Worm (Caenorhabditis elegans) whole organism, L3 larva: ENCODE measurements around the gene glb-15.
A peak's percentile ranks its signal among the peaks of the same experiment; 100 is the strongest.

Experiments used
- R02D3.7 ChIP-seq: fragments of 150-350 bp; optimal IDR thresholded peaks from 2 replicates; lab custom pipeline; 2014; ENCODE audit warnings: missing biosample characterization, missing genetic modification characterization
- ama-1 ChIP-seq: fragments of 150-350 bp; optimal IDR thresholded peaks from 2 replicates; lab custom pipeline; 2018
- ceh-28 ChIP-seq: fragments of 150-350 bp; optimal IDR thresholded peaks from 2 replicates; lab custom pipeline; 2014; ENCODE audit warnings: missing biosample characterization, missing genetic modification reagents, missing genetic modification characterization
- daf-12 ChIP-seq: fragments of 150-350 bp; optimal IDR thresholded peaks from 2 replicates; lab custom pipeline; 2014; ENCODE audit warnings: missing biosample characterization, missing genetic modification reagents, missing genetic modification characterization
- egl-27 ChIP-seq: sonication (generic microtip); optimal IDR thresholded peaks from 4 replicates; lab custom pipeline; 2017; ENCODE audit warnings: missing biosample characterization, missing genetic modification reagents, missing genetic modification characterization
- egl-5 ChIP-seq: fragments of 150-350 bp; optimal IDR thresholded peaks from 2 replicates; lab custom pipeline; 2017; ENCODE audit warnings: missing biosample characterization, missing genetic modification reagents, missing genetic modification characterization, inconsistent platforms
- elt-1 ChIP-seq: fragments of 150-350 bp; optimal IDR thresholded peaks from 2 replicates; lab custom pipeline; 2014; ENCODE audit warnings: missing biosample characterization, missing genetic modification characterization
- elt-2 ChIP-seq: sonication (generic microtip); optimal IDR thresholded peaks from 2 replicates; lab custom pipeline; 2016; ENCODE audit warnings: missing genetic modification reagents, mild to moderate bottlenecking, missing genetic modification characterization, missing compliant biosample characterization
- elt-3 ChIP-seq, 3 experiments: fragments of 150-350 bp in 1 of 3; sonication (generic microtip) in 2 of 3; optimal IDR thresholded peaks; 2 replicates in 2 of 3; 4 replicates in 1 of 3; lab custom pipeline; 2014 to 2017; ENCODE audit warnings: missing biosample characterization in 3 of 3, missing genetic modification characterization in 3 of 3
- eor-1 ChIP-seq, 2 experiments: fragments of 150-350 bp; optimal IDR thresholded peaks; 2 replicates each; lab custom pipeline; 2014 to 2018; ENCODE audit warnings: missing biosample characterization in 2 of 2, missing genetic modification characterization in 2 of 2
- lin-15B ChIP-seq: fragments of 150-350 bp; optimal IDR thresholded peaks from 2 replicates; lab custom pipeline; 2014; ENCODE audit warnings: missing biosample characterization, missing genetic modification characterization
- lin-39 ChIP-seq: fragments of 150-350 bp; optimal IDR thresholded peaks from 2 replicates; lab custom pipeline; 2018; ENCODE audit warnings: missing biosample characterization, missing genetic modification reagents, missing genetic modification characterization
- mdl-1 ChIP-seq: fragments of 150-350 bp; optimal IDR thresholded peaks from 2 replicates; lab custom pipeline; 2014; ENCODE audit warnings: missing biosample characterization, missing genetic modification characterization
- mml-1 ChIP-seq: fragments of 150-350 bp; sonication (generic microtip); optimal IDR thresholded peaks from 3 replicates; lab custom pipeline; 2014; ENCODE audit warnings: missing biosample characterization, missing genetic modification characterization
- nfya-1 ChIP-seq: sonication (generic microtip); optimal IDR thresholded peaks from 2 replicates; lab custom pipeline; 2017; ENCODE audit warnings: missing genetic modification characterization, mild to moderate bottlenecking, missing compliant biosample characterization, antibody characterized with exemption, moderate library complexity; ENCODE audit not compliant: insufficient read depth
- nhr-11 ChIP-seq: fragments of 150-350 bp; optimal IDR thresholded peaks from 2 replicates; lab custom pipeline; 2014; ENCODE audit warnings: missing biosample characterization, missing genetic modification characterization
- nhr-12 ChIP-seq: fragments of 150-350 bp; optimal IDR thresholded peaks from 2 replicates; lab custom pipeline; 2014; ENCODE audit warnings: missing biosample characterization, missing genetic modification characterization
- nhr-23 ChIP-seq: fragments of 150-350 bp; optimal IDR thresholded peaks from 2 replicates; lab custom pipeline; 2014; ENCODE audit warnings: missing biosample characterization, missing genetic modification reagents, missing genetic modification characterization
- nhr-237 ChIP-seq: fragments of 150-350 bp; optimal IDR thresholded peaks from 2 replicates; lab custom pipeline; 2014; ENCODE audit warnings: missing biosample characterization, missing genetic modification characterization
- nhr-25 ChIP-seq: sonication (generic microtip); optimal IDR thresholded peaks from 2 replicates; lab custom pipeline; 2017; ENCODE audit warnings: missing biosample characterization, missing genetic modification characterization
- nhr-43 ChIP-seq: sonication (generic microtip); optimal IDR thresholded peaks from 2 replicates; lab custom pipeline; 2016; ENCODE audit warnings: mild to moderate bottlenecking, missing genetic modification characterization, missing compliant biosample characterization; ENCODE audit not compliant: poor library complexity, severe bottlenecking
- nhr-76 ChIP-seq: fragments of 150-350 bp; sonication (generic microtip); optimal IDR thresholded peaks from 5 replicates; lab custom pipeline; 2014; ENCODE audit warnings: missing biosample characterization, missing genetic modification characterization
- pha-4 ChIP-seq: fragments of 150-350 bp; optimal IDR thresholded peaks from 2 replicates; lab custom pipeline; 2014; ENCODE audit warnings: missing biosample characterization, missing genetic modification reagents, missing genetic modification characterization
- pqm-1 ChIP-seq: fragments of 150-350 bp; optimal IDR thresholded peaks from 2 replicates; lab custom pipeline; 2017; ENCODE audit warnings: missing biosample characterization, missing genetic modification characterization, inconsistent platforms
- skn-1 ChIP-seq: fragments of 150-350 bp; optimal IDR thresholded peaks from 2 replicates; lab custom pipeline; 2014; ENCODE audit warnings: missing biosample characterization, missing genetic modification characterization
- snpc-4 ChIP-seq: fragments of 150-350 bp; optimal IDR thresholded peaks from 2 replicates; lab custom pipeline; 2014; ENCODE audit warnings: missing biosample characterization, missing genetic modification characterization
- tbx-2 ChIP-seq: sonication (generic microtip); optimal IDR thresholded peaks from 2 replicates; lab custom pipeline; 2016; ENCODE audit warnings: mild to moderate bottlenecking, missing genetic modification characterization, missing compliant biosample characterization

glb-15 gene

DNA sequence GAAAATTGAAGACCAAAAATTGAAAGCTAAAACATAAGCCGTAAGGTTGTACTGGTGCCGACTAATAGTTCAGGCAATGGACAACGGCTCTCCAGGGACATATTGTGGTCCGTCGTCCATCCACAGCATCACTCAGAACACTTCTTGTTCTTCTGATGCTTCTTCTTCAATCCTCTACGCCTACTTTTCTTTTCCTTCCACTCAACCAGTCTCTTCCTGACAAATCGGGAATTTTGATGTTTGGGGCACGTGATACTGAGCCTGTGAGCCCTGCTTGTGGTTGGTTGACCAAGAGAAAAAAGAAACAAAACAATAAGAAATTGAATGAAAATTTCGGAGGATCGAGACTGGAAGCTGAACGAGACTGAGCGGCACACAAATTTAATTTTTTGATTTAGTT lies 3.2 kb upstream of the glb-15 start:
- no peak for TF ChIP-seq daf-12 (tag; lab: Kevin White, UChicago)
- no peak for TF ChIP-seq nhr-43 (tag; lab: Kevin White, UChicago)
- TF ChIP-seq mml-1 (tag; lab: Kevin White, UChicago), result no peak
- no peak for TF ChIP-seq R02D3.7 (tag; lab: Kevin White, UChicago)
- TF ChIP-seq lin-39 (tag; lab: Kevin White, UChicago), result peak; percentile 25
- TF ChIP-seq skn-1 (tag; lab: Kevin White, UChicago), result no peak
- no peak for TF ChIP-seq ceh-28 (tag; lab: Kevin White, UChicago)
- TF ChIP-seq, all 47 proteins: peak for 1

DNA sequence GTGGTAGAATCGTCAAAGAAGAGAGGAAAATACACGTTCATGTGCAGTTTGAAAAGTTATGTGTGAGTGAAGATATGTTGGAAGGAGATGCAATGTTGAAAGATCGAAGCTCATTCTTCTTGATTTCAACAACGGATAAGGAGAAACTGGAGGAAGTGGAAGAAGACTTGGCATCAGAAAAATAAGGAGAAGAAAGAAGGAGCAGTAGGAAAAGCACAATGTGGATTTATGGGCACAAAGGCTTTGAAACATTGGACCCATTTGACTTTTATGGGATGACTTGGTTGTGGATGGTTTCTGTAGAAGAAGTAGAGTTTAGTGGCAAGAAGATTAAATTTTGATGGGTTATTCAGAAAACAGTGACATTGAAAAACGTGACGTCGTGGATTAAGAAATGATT lies 2.0 kb upstream of the glb-15 start:
- TF ChIP-seq eor-1 (tag; optimal IDR thresholded peaks at IDR 0.05; lab: Kevin White, UChicago) (no peak), egl-27 (no peak), egl-5 (peak; percentile 65), nhr-11 (tag; lab: Kevin White, UChicago) (no peak), tbx-2 (tag; lab: Kevin White, UChicago) (no peak), elt-1 (tag; lab: Kevin White, UChicago) (peak; percentile 14), lin-15B (tag; lab: Kevin White, UChicago) (no peak)

DNA sequence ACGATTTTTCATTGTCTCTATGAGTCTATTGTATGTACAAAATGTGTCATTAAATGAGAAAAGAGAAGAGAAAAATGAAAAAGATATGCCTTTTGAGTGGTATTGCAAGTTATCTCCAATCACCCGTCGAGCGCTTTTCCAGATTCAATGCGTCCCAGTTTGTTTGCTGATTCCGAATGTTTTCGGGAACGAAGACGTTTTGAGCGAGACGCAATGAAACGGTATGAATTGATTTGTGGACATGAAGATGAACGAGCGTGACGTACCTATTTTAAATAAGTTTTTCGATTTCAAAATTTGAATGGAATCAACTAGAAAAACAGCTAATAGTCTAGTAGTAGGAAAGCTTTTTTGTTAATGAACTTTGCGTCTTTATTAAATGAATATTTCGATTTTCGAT lies 1.3 kb downstream of the glb-15 start:
- no peak for TF ChIP-seq skn-1 (tag; lab: Kevin White, UChicago)
- peak; percentile 30 for TF ChIP-seq nhr-43 (tag; lab: Kevin White, UChicago)
- TF ChIP-seq nfya-1 (tag; lab: Kevin White, UChicago), result peak; percentile 30
- TF ChIP-seq nhr-25 (tag; lab: Kevin White, UChicago), result peak; percentile 84
- peak; percentile 87 for TF ChIP-seq ama-1
- no peak for TF ChIP-seq R02D3.7 (tag; lab: Kevin White, UChicago)
- peak in 1 of 3 experiments; percentile 48 for TF ChIP-seq elt-3 (tag; optimal IDR thresholded peaks at IDR 0.05; lab: Kevin White, UChicago)

- peak; percentile 86 for TF ChIP-seq ama-1
- peak; percentile 71 for TF ChIP-seq nhr-25 (tag; lab: Kevin White, UChicago)
- peak; percentile 91 for TF ChIP-seq elt-1 (tag; lab: Kevin White, UChicago)
- TF ChIP-seq snpc-4, result no peak
- TF ChIP-seq nhr-237 (tag; lab: Kevin White, UChicago), result no peak
- TF ChIP-seq nfya-1 (tag; lab: Kevin White, UChicago), result peak; percentile 23
- TF ChIP-seq nhr-12, result no peak
- no peak for TF ChIP-seq nhr-76 (tag; lab: Kevin White, UChicago)
- TF ChIP-seq mdl-1 (tag; lab: Kevin White, UChicago), result no peak
- TF ChIP-seq daf-12 (tag; lab: Kevin White, UChicago), result no peak
- TF ChIP-seq nhr-43 (tag; lab: Kevin White, UChicago), result peak; percentile 61
- no peak for TF ChIP-seq ceh-28 (tag; lab: Kevin White, UChicago)
- peak; percentile 70 for TF ChIP-seq nhr-23
Measured at ce11 chrV:11615948-11616681, 2.0 kb downstream of the glb-15 start, which contains the start of gene nlp-24. Gene nlp-24, plus strand, starts transcription at chrV:11616376.

DNA sequence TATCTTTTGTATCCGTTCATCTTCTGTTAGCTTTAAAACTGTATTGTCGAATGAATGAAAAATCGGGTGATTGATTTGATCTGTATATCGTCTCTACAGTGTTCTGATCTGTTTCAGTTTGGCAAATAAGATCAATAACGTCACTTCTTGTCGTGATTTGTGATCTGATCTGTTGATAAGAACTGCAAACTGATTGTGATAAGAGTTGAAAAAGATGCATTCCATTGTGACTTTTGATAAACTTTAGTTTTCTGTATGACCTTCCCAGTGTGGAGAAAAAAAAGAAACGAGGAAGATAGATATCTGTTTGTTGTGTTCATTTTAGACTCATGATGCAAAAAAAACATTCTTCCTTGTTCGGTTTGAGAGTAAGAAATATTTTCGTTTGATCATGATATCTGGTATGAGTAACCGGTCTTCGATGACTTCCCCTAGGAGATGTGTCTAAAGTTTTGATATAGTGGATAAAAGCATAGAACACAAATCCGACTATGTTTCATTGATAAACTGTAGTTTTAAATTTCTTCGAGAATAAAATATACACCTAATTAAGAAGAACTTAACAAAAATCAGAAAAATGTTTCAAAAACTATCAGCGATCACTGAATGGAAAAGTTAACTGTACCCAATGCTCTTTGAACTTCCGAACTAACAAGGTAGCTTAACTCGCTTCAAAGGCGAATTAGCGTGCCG lies 3.1 kb downstream of the glb-15 start:
- TF ChIP-seq nhr-25 (tag; lab: Kevin White, UChicago), result peak; percentile 93
- peak in 2 of 3 experiments; percentile 90 to 97 for TF ChIP-seq elt-3 (tag; optimal IDR thresholded peaks at IDR 0.05; lab: Kevin White, UChicago)
- TF ChIP-seq pqm-1 (tag; lab: Kevin White, UChicago), result peak; percentile 36
- no peak for TF ChIP-seq nhr-12
- TF ChIP-seq elt-2 (tag; lab: Kevin White, UChicago), result peak; percentile 65
- TF ChIP-seq R02D3.7 (tag; lab: Kevin White, UChicago), result peak; percentile 30
- peak; percentile 80 for TF ChIP-seq nhr-23
- peak; percentile 32 for TF ChIP-seq nhr-43 (tag; lab: Kevin White, UChicago)
- peak; percentile 97 for TF ChIP-seq elt-1 (tag; lab: Kevin White, UChicago)
- TF ChIP-seq ceh-28 (tag; lab: Kevin White, UChicago), result peak; percentile 28
- no peak for TF ChIP-seq egl-5
- no peak for TF ChIP-seq nhr-76 (tag; lab: Kevin White, UChicago)

DNA sequence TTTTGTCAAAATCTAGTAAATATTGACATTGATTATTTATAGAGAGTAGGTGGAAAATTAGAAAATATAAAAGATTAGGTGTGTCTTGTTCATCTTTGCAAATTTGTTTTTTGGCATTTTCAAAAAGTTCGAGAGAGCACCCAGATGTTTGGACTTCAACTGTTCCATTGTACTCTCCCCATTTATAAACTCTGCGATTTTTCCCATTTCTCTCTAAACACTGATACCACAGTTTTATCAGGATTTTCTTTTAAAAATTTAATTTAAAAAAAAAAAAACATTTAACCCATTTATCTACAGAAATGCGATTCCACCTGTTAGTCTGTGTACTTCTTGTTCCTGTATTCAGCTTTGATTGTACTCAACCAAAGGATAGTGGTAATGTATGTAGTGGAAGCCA lies 5.1 kb downstream of the glb-15 start, which contains the start of gene tag-290:
Gene tag-290, plus strand, starts transcription at position 301 of the 400 bp plus-strand sequence.
- no peak for TF ChIP-seq nhr-43 (tag; lab: Kevin White, UChicago)
- peak; percentile 74 for TF ChIP-seq pha-4
- no peak for TF ChIP-seq mdl-1 (tag; lab: Kevin White, UChicago)
